Worm (Caenorhabditis elegans) whole organism, L3 larva: ENCODE measurements around the gene lbp-3.

Experiments used
- ZK546.5 ChIP-seq: sonication (generic microtip); optimal IDR thresholded peaks from 2 replicates; lab custom pipeline; 2017; ENCODE audit warnings: missing biosample characterization, missing genetic modification characterization
- aly-2 ChIP-seq: fragments of 150-350 bp; optimal IDR thresholded peaks from 2 replicates; lab custom pipeline; 2014; ENCODE audit warnings: missing biosample characterization, missing genetic modification characterization
- ama-1 ChIP-seq: fragments of 150-350 bp; optimal IDR thresholded peaks from 2 replicates; lab custom pipeline; 2018
- ceh-28 ChIP-seq: fragments of 150-350 bp; optimal IDR thresholded peaks from 2 replicates; lab custom pipeline; 2014; ENCODE audit warnings: missing biosample characterization, missing genetic modification reagents, missing genetic modification characterization
- daf-12 ChIP-seq: fragments of 150-350 bp; optimal IDR thresholded peaks from 2 replicates; lab custom pipeline; 2014; ENCODE audit warnings: missing biosample characterization, missing genetic modification reagents, missing genetic modification characterization
- egl-27 ChIP-seq: sonication (generic microtip); optimal IDR thresholded peaks from 4 replicates; lab custom pipeline; 2017; ENCODE audit warnings: missing biosample characterization, missing genetic modification reagents, missing genetic modification characterization
- elt-1 ChIP-seq: fragments of 150-350 bp; optimal IDR thresholded peaks from 2 replicates; lab custom pipeline; 2014; ENCODE audit warnings: missing biosample characterization, missing genetic modification characterization
- elt-2 ChIP-seq: sonication (generic microtip); optimal IDR thresholded peaks from 2 replicates; lab custom pipeline; 2016; ENCODE audit warnings: missing genetic modification reagents, mild to moderate bottlenecking, missing genetic modification characterization, missing compliant biosample characterization
- fkh-10 ChIP-seq: sonication (generic microtip); optimal IDR thresholded peaks from 2 replicates; lab custom pipeline; 2017; ENCODE audit warnings: missing biosample characterization, missing genetic modification reagents, missing genetic modification characterization
- fos-1 ChIP-seq: fragments of 150-350 bp; optimal IDR thresholded peaks from 2 replicates; lab custom pipeline; 2014; ENCODE audit warnings: missing biosample characterization, missing genetic modification characterization
- jun-1 ChIP-seq: fragments of 150-350 bp; optimal IDR thresholded peaks from 2 replicates; lab custom pipeline; 2014; ENCODE audit warnings: missing biosample characterization, missing genetic modification reagents, missing genetic modification characterization
- lin-39 ChIP-seq: fragments of 150-350 bp; optimal IDR thresholded peaks from 2 replicates; lab custom pipeline; 2018; ENCODE audit warnings: missing biosample characterization, missing genetic modification reagents, missing genetic modification characterization
- mdl-1 ChIP-seq: fragments of 150-350 bp; optimal IDR thresholded peaks from 2 replicates; lab custom pipeline; 2014; ENCODE audit warnings: missing biosample characterization, missing genetic modification characterization
- mml-1 ChIP-seq: fragments of 150-350 bp; sonication (generic microtip); optimal IDR thresholded peaks from 3 replicates; lab custom pipeline; 2014; ENCODE audit warnings: missing biosample characterization, missing genetic modification characterization
- nfya-1 ChIP-seq: sonication (generic microtip); optimal IDR thresholded peaks from 2 replicates; lab custom pipeline; 2017; ENCODE audit warnings: missing genetic modification characterization, mild to moderate bottlenecking, missing compliant biosample characterization, antibody characterized with exemption, moderate library complexity; ENCODE audit not compliant: insufficient read depth
- nhr-11 ChIP-seq: fragments of 150-350 bp; optimal IDR thresholded peaks from 2 replicates; lab custom pipeline; 2014; ENCODE audit warnings: missing biosample characterization, missing genetic modification characterization
- nhr-12 ChIP-seq: fragments of 150-350 bp; optimal IDR thresholded peaks from 2 replicates; lab custom pipeline; 2014; ENCODE audit warnings: missing biosample characterization, missing genetic modification characterization
- nhr-23 ChIP-seq: fragments of 150-350 bp; optimal IDR thresholded peaks from 2 replicates; lab custom pipeline; 2014; ENCODE audit warnings: missing biosample characterization, missing genetic modification reagents, missing genetic modification characterization
- nhr-25 ChIP-seq: sonication (generic microtip); optimal IDR thresholded peaks from 2 replicates; lab custom pipeline; 2017; ENCODE audit warnings: missing biosample characterization, missing genetic modification characterization
- nhr-28 ChIP-seq: fragments of 150-350 bp; optimal IDR thresholded peaks from 2 replicates; lab custom pipeline; 2014; ENCODE audit warnings: missing biosample characterization, missing genetic modification characterization
- nhr-67 ChIP-seq: fragments of 150-350 bp; optimal IDR thresholded peaks from 2 replicates; lab custom pipeline; 2014; ENCODE audit warnings: missing biosample characterization, missing genetic modification characterization
- nhr-77 ChIP-seq: fragments of 150-350 bp; optimal IDR thresholded peaks from 2 replicates; lab custom pipeline; 2014; ENCODE audit warnings: missing biosample characterization, missing genetic modification characterization
- pha-4 ChIP-seq: fragments of 150-350 bp; optimal IDR thresholded peaks from 2 replicates; lab custom pipeline; 2014; ENCODE audit warnings: missing biosample characterization, missing genetic modification reagents, missing genetic modification characterization
- pqm-1 ChIP-seq: fragments of 150-350 bp; optimal IDR thresholded peaks from 2 replicates; lab custom pipeline; 2017; ENCODE audit warnings: missing biosample characterization, missing genetic modification characterization, inconsistent platforms
- skn-1 ChIP-seq: fragments of 150-350 bp; optimal IDR thresholded peaks from 2 replicates; lab custom pipeline; 2014; ENCODE audit warnings: missing biosample characterization, missing genetic modification characterization
- snpc-4 ChIP-seq: fragments of 150-350 bp; optimal IDR thresholded peaks from 2 replicates; lab custom pipeline; 2014; ENCODE audit warnings: missing biosample characterization, missing genetic modification characterization
- tbx-2 ChIP-seq: sonication (generic microtip); optimal IDR thresholded peaks from 2 replicates; lab custom pipeline; 2016; ENCODE audit warnings: mild to moderate bottlenecking, missing genetic modification characterization, missing compliant biosample characterization
- zag-1 ChIP-seq: fragments of 150-350 bp; optimal IDR thresholded peaks from 2 replicates; lab custom pipeline; 2014; ENCODE audit warnings: missing biosample characterization, missing genetic modification characterization
- ztf-11 ChIP-seq: fragments of 150-350 bp; optimal IDR thresholded peaks from 2 replicates; lab custom pipeline; 2014; ENCODE audit warnings: missing biosample characterization, missing genetic modification characterization
- ztf-4 ChIP-seq: fragments of 150-350 bp; optimal IDR thresholded peaks from 2 replicates; lab custom pipeline; 2014; ENCODE audit warnings: missing biosample characterization, missing genetic modification characterization

Gene lbp-3

ce11 chrX:3258842-3259241 is 1.7 kb downstream of the lbp-3 start, which contains the start of gene lbp-1:
Gene lbp-1 (plus strand): TSS chrX:3259142.
- TF ChIP-seq lin-39 (peak; percentile 9), nfya-1 (no peak)

- peak; percentile 14 for TF ChIP-seq nfya-1
- TF ChIP-seq nhr-25 (tag; lab: Kevin White, UChicago): no peak
These were observed 3.3 kb downstream of the lbp-3 start, which contains the start of gene lbp-2 for ce11 chrX:3260509-3260908. Gene lbp-2 (plus strand): TSS chrX:3260610.

ce11 chrX:3262600-3262999 is 5.4 kb downstream of the lbp-3 start, which contains the start of gene fbxb-71:
Gene fbxb-71 (plus strand): TSS chrX:3262900.
- TF ChIP-seq ZK546.5 (tag; lab: Kevin White, UChicago): no peak
- TF ChIP-seq snpc-4 (tag; lab: Kevin White, UChicago): no peak
- TF ChIP-seq nfya-1: no peak
- TF ChIP-seq egl-27 (tag; lab: Kevin White, UChicago): no peak
- no peak for TF ChIP-seq nhr-12
- no peak for TF ChIP-seq nhr-11 (tag; lab: Kevin White, UChicago)
- TF ChIP-seq zag-1: no peak

ce11 chrX:3270806-3271205 is 13.6 kb downstream of the lbp-3 start, which contains the start of gene sul-1:
Gene sul-1 (minus strand): TSS chrX:3270906.
- TF ChIP-seq ztf-11 (tag; lab: Kevin White, UChicago) (no peak), egl-27 (tag; lab: Kevin White, UChicago) (no peak), fkh-10 (GFP tag; lab: Kevin White, UChicago) (no peak), aly-2 (tag; lab: Kevin White, UChicago) (no peak), jun-1 (tag; lab: Kevin White, UChicago) (no peak), ztf-4 (tag; lab: Kevin White, UChicago) (no peak), elt-2 (tag; lab: Kevin White, UChicago) (no peak), fos-1 (no peak)

- TF ChIP-seq tbx-2 (tag; lab: Kevin White, UChicago) (no peak), nhr-28 (tag; lab: Kevin White, UChicago) (no peak)
These were observed 14.5 kb downstream of the lbp-3 start, which contains the start of gene K09C4.9 for ce11 chrX:3271673-3272072. Gene K09C4.9 (minus strand): TSS chrX:3271773.

- TF ChIP-seq elt-2 (tag; lab: Kevin White, UChicago) (no peak), ceh-28 (no peak), snpc-4 (tag; lab: Kevin White, UChicago) (no peak), fkh-10 (GFP tag; lab: Kevin White, UChicago) (no peak), elt-1 (tag; lab: Kevin White, UChicago) (no peak), pqm-1 (tag; lab: Kevin White, UChicago) (no peak), lin-39 (no peak), nhr-23 (no peak)
These were observed 15.4 kb downstream of the lbp-3 start, which contains the start of gene K09C4.7 for ce11 chrX:3272580-3272979. Gene K09C4.7 (plus strand): TSS chrX:3272880.

- no peak for TF ChIP-seq mml-1
- no peak for TF ChIP-seq ama-1
- no peak for TF ChIP-seq fos-1
- no peak for TF ChIP-seq nhr-77 (tag; lab: Kevin White, UChicago)
- TF ChIP-seq skn-1 (tag; lab: Kevin White, UChicago): no peak
- TF ChIP-seq tbx-2 (tag; lab: Kevin White, UChicago): no peak
- TF ChIP-seq daf-12 (tag; lab: Kevin White, UChicago): no peak
- no peak for TF ChIP-seq elt-2 (tag; lab: Kevin White, UChicago)
- no peak for TF ChIP-seq nhr-12
- no peak for TF ChIP-seq snpc-4 (tag; lab: Kevin White, UChicago)
- TF ChIP-seq nhr-23: no peak
- no peak for TF ChIP-seq pha-4 (tag; lab: Kevin White, UChicago)
- TF ChIP-seq nfya-1: no peak
- no peak for TF ChIP-seq mdl-1 (tag; lab: Kevin White, UChicago)
- no peak for TF ChIP-seq pqm-1 (tag; lab: Kevin White, UChicago)
- TF ChIP-seq ZK546.5 (tag; lab: Kevin White, UChicago): no peak
- no peak for TF ChIP-seq nhr-67 (tag; lab: Kevin White, UChicago)
These were observed 23.0 kb downstream of the lbp-3 start, which contains the start of gene K09C4.10 for ce11 chrX:3280130-3280529. Gene K09C4.10 (minus strand): TSS chrX:3280230.
